Worm (Caenorhabditis elegans) whole organism, late embryonic: ENCODE measurements around the gene K02F6.5.
"Not testable (repeated sequence)": the region's sequence is repeated elsewhere in the genome, so short reads cannot be mapped to it uniquely, and the experiment has no call there.

Experiments
- K09A11.1 ChIP-seq: sonication (generic microtip); optimal IDR thresholded peaks from 2 replicates; lab custom pipeline; 2017; ENCODE audit warnings: antibody characterized with exemption, mild to moderate bottlenecking, missing genetic modification characterization, missing compliant biosample characterization; ENCODE audit not compliant: insufficient read depth
- ama-1 ChIP-seq: fragments of 150-350 bp; optimal IDR thresholded peaks from 2 replicates; lab custom pipeline; 2014
- ceh-22 ChIP-seq: sonication (generic microtip); optimal IDR thresholded peaks from 2 replicates; lab custom pipeline; 2017; ENCODE audit warnings: missing biosample characterization, missing genetic modification characterization
- dve-1 ChIP-seq: sonication (generic microtip); optimal IDR thresholded peaks from 2 replicates; lab custom pipeline; 2017; ENCODE audit warnings: antibody characterized with exemption, mild to moderate bottlenecking, missing genetic modification characterization, missing compliant biosample characterization
- lim-6 ChIP-seq: sonication (generic microtip); optimal IDR thresholded peaks from 2 replicates; lab custom pipeline; 2016; ENCODE audit warnings: missing genetic modification characterization, missing compliant biosample characterization
- odd-2 ChIP-seq: sonication (generic microtip); optimal IDR thresholded peaks from 2 replicates; lab custom pipeline; 2017; ENCODE audit warnings: antibody characterized with exemption, mild to moderate bottlenecking, missing genetic modification characterization, missing compliant biosample characterization
- pha-4 ChIP-seq: fragments of 150-350 bp; optimal IDR thresholded peaks from 2 replicates; lab custom pipeline; 2018; ENCODE audit warnings: missing biosample characterization, missing genetic modification reagents, missing genetic modification characterization
- zip-5 ChIP-seq: sonication (generic microtip); optimal IDR thresholded peaks from 2 replicates; lab custom pipeline; 2016; ENCODE audit warnings: missing genetic modification characterization, missing compliant biosample characterization

- TF ChIP-seq ceh-22 (tag; lab: Kevin White, UChicago); dve-1; K09A11.1 (tag; lab: Kevin White, UChicago); ama-1 (lab: Kevin White, UChicago); lim-6 (tag; lab: Kevin White, UChicago); zip-5; pha-4 (tag; lab: Kevin White, UChicago); odd-2 (tag; lab: Kevin White, UChicago): not testable (repeated sequence)
Observed at ce11 chrII:2534459-2534858, at the start of gene K02F6.5.
